Worm (Caenorhabditis elegans) whole organism, L3 larva: ENCODE data around the gene C17H11.6.

Source experiments
- elt-2 ChIP-seq: sonication (generic microtip); optimal IDR thresholded peaks from 2 replicates; lab custom pipeline; 2016; ENCODE audit warnings: missing genetic modification reagents, mild to moderate bottlenecking, missing genetic modification characterization, missing compliant biosample characterization
- lin-39 ChIP-seq: fragments of 150-350 bp; optimal IDR thresholded peaks from 2 replicates; lab custom pipeline; 2018; ENCODE audit warnings: missing biosample characterization, missing genetic modification reagents, missing genetic modification characterization
- nhr-237 ChIP-seq: fragments of 150-350 bp; optimal IDR thresholded peaks from 2 replicates; lab custom pipeline; 2014; ENCODE audit warnings: missing biosample characterization, missing genetic modification characterization
- snpc-4 ChIP-seq: fragments of 150-350 bp; optimal IDR thresholded peaks from 2 replicates; lab custom pipeline; 2014; ENCODE audit warnings: missing biosample characterization, missing genetic modification characterization

- TF ChIP-seq elt-2, result no peak
- TF ChIP-seq snpc-4 (tag; lab: Kevin White, UChicago), result no peak
- no peak for TF ChIP-seq lin-39
- TF ChIP-seq nhr-237 (tag; lab: Kevin White, UChicago), result no peak
Measured at ce11 chrX:8247088-8247487, 43.5 kb upstream of the C17H11.6 start.
